Fruit fly (Drosophila melanogaster) whole organism, embryonic: ENCODE data around the gene Tpr2.

Source experiments
- CG10654 ChIP-seq: fragments of 200-800 bp; sonication (Bioruptor generic); optimal IDR thresholded peaks from 2 replicates; lab custom pipeline; 2016; ENCODE audit warnings: missing biosample characterization, missing genetic modification characterization
- CG11093 ChIP-seq: fragments of 200-800 bp; sonication (Bioruptor generic); IDR thresholded peaks from 3 replicates; pipeline ENCODE4 v1.3.6; 2022; ENCODE audit warnings: missing biosample characterization, missing genetic modification characterization
- CG12155 ChIP-seq: fragments of 200-800 bp; sonication (Bioruptor generic); optimal IDR thresholded peaks from 3 replicates; lab custom pipeline; 2016; ENCODE audit warnings: missing biosample characterization, missing genetic modification characterization
- CG13287 ChIP-seq: fragments of 200-800 bp; sonication (Bioruptor generic); IDR thresholded peaks from 2 replicates; pipeline ENCODE4 v1.3.6; 2022; ENCODE audit warnings: missing biosample characterization, missing genetic modification characterization; ENCODE audit not compliant: partially characterized antibody
- CG15011 ChIP-seq: fragments of 200-800 bp; sonication (Bioruptor generic); optimal IDR thresholded peaks from 3 replicates; lab custom pipeline; 2018; ENCODE audit warnings: missing biosample characterization, mild to moderate bottlenecking, missing genetic modification characterization
- CG1529 ChIP-seq: fragments of 200-800 bp; sonication (Bioruptor generic); optimal IDR thresholded peaks from 3 replicates; lab custom pipeline; 2018; ENCODE audit warnings: missing biosample characterization, missing genetic modification characterization
- CG15601 ChIP-seq: fragments of 200-800 bp; sonication (Bioruptor generic); optimal IDR thresholded peaks from 3 replicates; lab custom pipeline; 2019; ENCODE audit warnings: missing biosample characterization, mild to moderate bottlenecking, missing genetic modification characterization, moderate library complexity
- CG2199 ChIP-seq: fragments of 200-800 bp; sonication (Bioruptor generic); IDR thresholded peaks from 3 replicates; pipeline ENCODE4 v1.3.6; 2022; ENCODE audit warnings: missing biosample characterization, missing genetic modification characterization
- CG3281 ChIP-seq: fragments of 200-800 bp; sonication (Bioruptor generic); optimal IDR thresholded peaks from 3 replicates; lab custom pipeline; 2017; ENCODE audit warnings: missing biosample characterization, mild to moderate bottlenecking, missing genetic modification characterization
- CG4282 ChIP-seq: fragments of 200-800 bp; sonication (Bioruptor generic); optimal IDR thresholded peaks from 2 replicates; lab custom pipeline; 2016; ENCODE audit warnings: missing biosample characterization, missing genetic modification characterization
- CG4854 ChIP-seq: fragments of 200-800 bp; sonication (Bioruptor generic); optimal IDR thresholded peaks from 2 replicates; lab custom pipeline; 2016; ENCODE audit warnings: missing biosample characterization, missing genetic modification characterization, inconsistent platforms
- CG5953 ChIP-seq: fragments of 200-800 bp; sonication (Bioruptor generic); IDR thresholded peaks from 2 replicates; pipeline ENCODE4 v1.3.6; 2022; ENCODE audit warnings: missing biosample characterization, missing genetic modification characterization
- CG6813 ChIP-seq: fragments of 200-800 bp; sonication (Bioruptor generic); optimal IDR thresholded peaks from 2 replicates; lab custom pipeline; 2017; ENCODE audit warnings: missing biosample characterization, missing genetic modification characterization, mild to moderate bottlenecking, moderate library complexity, missing genetic modification reagents
- CG7372 ChIP-seq: fragments of 200-800 bp; sonication (Bioruptor generic); IDR thresholded peaks from 2 replicates; pipeline ENCODE4 v1.3.6; 2022; ENCODE audit warnings: missing biosample characterization, missing genetic modification characterization
- CG9727 ChIP-seq: fragments of 200-800 bp; sonication (Bioruptor generic); optimal IDR thresholded peaks from 3 replicates; lab custom pipeline; 2017; ENCODE audit warnings: missing biosample characterization, mild to moderate bottlenecking, missing genetic modification characterization
- CG9817 ChIP-seq: fragments of 200-800 bp; sonication (Bioruptor generic); optimal IDR thresholded peaks from 2 replicates; lab custom pipeline; 2018; ENCODE audit warnings: missing biosample characterization, mild to moderate bottlenecking, missing genetic modification characterization, moderate library complexity
- CG9932 ChIP-seq: fragments of 200-800 bp; sonication (Bioruptor generic); IDR thresholded peaks from 2 replicates; pipeline ENCODE4 v1.3.6; 2022; ENCODE audit warnings: missing biosample characterization, missing genetic modification characterization
- Dbx ChIP-seq: fragments of 200-800 bp; sonication (Bioruptor generic); IDR thresholded peaks from 3 replicates; pipeline ENCODE4 v1.3.6; 2022; ENCODE audit warnings: missing biosample characterization, missing genetic modification characterization
- Deaf1 ChIP-seq: fragments of 200-800 bp; optimal IDR thresholded peaks from 3 replicates; lab custom pipeline; 2019; ENCODE audit warnings: missing biosample characterization, mild to moderate bottlenecking, missing genetic modification characterization, moderate library complexity
- Dfd ChIP-seq, 2 experiments: fragments of >200 bp; optimal IDR thresholded peaks; 2 replicates each; lab custom pipeline; 2017; ENCODE audit warnings: missing biosample characterization in 2 of 2, missing genetic modification characterization in 2 of 2
- Doc3 ChIP-seq: fragments of 200-800 bp; sonication (Bioruptor generic); IDR thresholded peaks from 3 replicates; pipeline ENCODE4 v1.3.6; 2022; ENCODE audit warnings: missing biosample characterization, missing genetic modification characterization; ENCODE audit not compliant: partially characterized antibody
- Fer3 ChIP-seq: fragments of 200-800 bp; sonication (Bioruptor generic); optimal IDR thresholded peaks from 2 replicates; lab custom pipeline; 2018; ENCODE audit warnings: missing biosample characterization, mild to moderate bottlenecking, missing genetic modification characterization, moderate library complexity
- HmgD ChIP-seq: fragments of 200-800 bp; sonication (Bioruptor generic); optimal IDR thresholded peaks from 3 replicates; lab custom pipeline; 2016; ENCODE audit warnings: missing biosample characterization, missing genetic modification characterization
- MBD-R2 ChIP-seq: fragments of 200-800 bp; sonication (Bioruptor generic); IDR thresholded peaks from 2 replicates; pipeline ENCODE4 v1.3.6; 2022; ENCODE audit warnings: missing biosample characterization, missing genetic modification characterization
- Meics ChIP-seq: fragments of 200-800 bp; sonication (Bioruptor generic); optimal IDR thresholded peaks from 2 replicates; lab custom pipeline; 2017; ENCODE audit warnings: missing biosample characterization, mild to moderate bottlenecking, missing genetic modification characterization
- Oli ChIP-seq: fragments of 200-800 bp; sonication (Bioruptor generic); optimal IDR thresholded peaks from 2 replicates; lab custom pipeline; 2018; ENCODE audit warnings: missing biosample characterization, mild to moderate bottlenecking, missing genetic modification characterization, moderate library complexity
- Six4 ChIP-seq: fragments of 200-800 bp; sonication (Bioruptor generic); optimal IDR thresholded peaks from 2 replicates; lab custom pipeline; 2016; ENCODE audit warnings: missing biosample characterization, missing genetic modification characterization
- Trl ChIP-seq, 3 experiments: fragments of >200 bp in 2 of 3; fragments of 200-800 bp in 1 of 3; sonication (Bioruptor generic) in 1 of 3; optimal IDR thresholded peaks; 2 replicates in 1 of 3; 3 replicates in 2 of 3; lab custom pipeline; 2016 to 2017; ENCODE audit warnings: missing biosample characterization in 1 of 3, missing genetic modification characterization in 1 of 3
- chm ChIP-seq: fragments of 200-800 bp; sonication (Bioruptor generic); IDR thresholded peaks from 2 replicates; pipeline ENCODE4 v1.3.6; 2022; ENCODE audit warnings: missing biosample characterization, missing genetic modification characterization
- chn ChIP-seq: fragments of 200-800 bp; sonication (Bioruptor generic); optimal IDR thresholded peaks from 2 replicates; lab custom pipeline; 2016; ENCODE audit warnings: missing biosample characterization, missing genetic modification characterization
- corto ChIP-seq: fragments of 200-800 bp; sonication (Bioruptor generic); optimal IDR thresholded peaks from 2 replicates; lab custom pipeline; 2016; ENCODE audit warnings: missing biosample characterization, mild to moderate bottlenecking, missing genetic modification characterization, moderate library complexity
- dan ChIP-seq: fragments of 200-800 bp; sonication (Bioruptor generic); IDR thresholded peaks from 2 replicates; pipeline ENCODE4 v1.3.6; 2022; ENCODE audit warnings: missing biosample characterization, missing genetic modification characterization
- dmrt11E ChIP-seq: fragments of 200-800 bp; sonication (Bioruptor generic); optimal IDR thresholded peaks from 3 replicates; lab custom pipeline; 2018; ENCODE audit warnings: missing biosample characterization, mild to moderate bottlenecking, missing genetic modification characterization, moderate library complexity
- dmrt99B ChIP-seq: fragments of 200-800 bp; sonication (Bioruptor generic); optimal IDR thresholded peaks from 2 replicates; lab custom pipeline; 2018; ENCODE audit warnings: missing biosample characterization, mild to moderate bottlenecking, missing genetic modification characterization, moderate library complexity
- dysf ChIP-seq: fragments of 200-800 bp; sonication (Bioruptor generic); IDR thresholded peaks from 3 replicates; pipeline ENCODE4 v1.3.6; 2022; ENCODE audit warnings: missing biosample characterization, missing genetic modification characterization
- fd64A ChIP-seq: fragments of 200-800 bp; sonication (Bioruptor generic); optimal IDR thresholded peaks from 3 replicates; lab custom pipeline; 2018; ENCODE audit warnings: missing biosample characterization, mild to moderate bottlenecking, missing genetic modification characterization
- gfzf ChIP-seq: fragments of 200-800 bp; sonication (Bioruptor generic); optimal IDR thresholded peaks from 2 replicates; lab custom pipeline; 2016; ENCODE audit warnings: missing biosample characterization, mild to moderate bottlenecking, missing genetic modification characterization, moderate library complexity
- her ChIP-seq: fragments of 200-800 bp; sonication (Bioruptor generic); optimal IDR thresholded peaks from 2 replicates; lab custom pipeline; 2016; ENCODE audit warnings: missing biosample characterization, missing genetic modification characterization
- kah ChIP-seq: fragments of 200-800 bp; sonication (Bioruptor generic); optimal IDR thresholded peaks from 2 replicates; lab custom pipeline; 2018; ENCODE audit warnings: missing biosample characterization, mild to moderate bottlenecking, missing genetic modification characterization
- kay ChIP-seq: fragments of 200-800 bp; sonication (Bioruptor generic); optimal IDR thresholded peaks from 2 replicates; lab custom pipeline; 2016; ENCODE audit warnings: missing biosample characterization, missing genetic modification characterization
- lilli ChIP-seq: fragments of 200-800 bp; sonication (Bioruptor generic); optimal IDR thresholded peaks from 3 replicates; lab custom pipeline; 2016; ENCODE audit warnings: missing biosample characterization, missing genetic modification characterization
- org-1 ChIP-seq: fragments of 200-800 bp; sonication (Bioruptor generic); optimal IDR thresholded peaks from 2 replicates; lab custom pipeline; 2017; ENCODE audit warnings: missing biosample characterization, missing genetic modification characterization
- pnt ChIP-seq: fragments of 200-800 bp; sonication (Bioruptor generic); optimal IDR thresholded peaks from 3 replicates; lab custom pipeline; 2016; ENCODE audit warnings: missing biosample characterization, missing genetic modification characterization
- prd ChIP-seq, 3 experiments: fragments of >200 bp in 2 of 3; fragments of 200-800 bp in 1 of 3; sonication (Bioruptor generic) in 1 of 3; optimal IDR thresholded peaks in 2 of 3; IDR thresholded peaks in 1 of 3; 2 replicates in 2 of 3; 3 replicates in 1 of 3; pipeline versions ENCODE4 v1.3.6 to Lab custom; 2017 to 2022; ENCODE audit warnings: missing biosample characterization in 1 of 3, missing genetic modification characterization in 1 of 3
- run ChIP-seq: fragments of 200-800 bp; sonication (Bioruptor generic); optimal IDR thresholded peaks from 3 replicates; lab custom pipeline; 2018; ENCODE audit warnings: missing biosample characterization, mild to moderate bottlenecking, missing genetic modification characterization
- ssp ChIP-seq: fragments of 200-800 bp; sonication (Bioruptor generic); IDR thresholded peaks from 2 replicates; pipeline ENCODE4 v1.3.6; 2022; ENCODE audit warnings: missing biosample characterization, missing genetic modification characterization
- stc ChIP-seq: fragments of 200-800 bp; sonication (Bioruptor generic); IDR thresholded peaks from 2 replicates; pipeline ENCODE4 v1.3.6; 2022; ENCODE audit warnings: missing biosample characterization, missing genetic modification characterization
- sug ChIP-seq: fragments of 200-800 bp; optimal IDR thresholded peaks from 2 replicates; lab custom pipeline; 2019; ENCODE audit warnings: missing biosample characterization, mild to moderate bottlenecking, missing genetic modification characterization, moderate library complexity
- tin ChIP-seq: fragments of 200-800 bp; sonication (Bioruptor generic); optimal IDR thresholded peaks from 3 replicates; lab custom pipeline; 2016; ENCODE audit warnings: missing biosample characterization, missing genetic modification characterization

Tpr2 gene

dm6 chr2L:16448451-16449206 lies 42.7 kb upstream of the Tpr2 start, which contains the start of gene CG5888 (continued):
- TF ChIP-seq pnt (no peak), CG15011 (no peak), stc (GFP tag; lab: Robert Waterston, UW) (peak; percentile 56), chm (GFP tag; lab: Robert Waterston, UW) (peak; percentile 57; the same call in 1 of the 2 replicates), Trl (optimal IDR thresholded peaks at IDR 0.05; lab: Kevin White, UChicago) (peak; percentile 12 to 27), Trl (GFP tag; optimal IDR thresholded peaks at IDR 0.05; lab: Kevin White, UChicago) (no peak), CG6813 (GFP tag; lab: Kevin White, UChicago) (peak; percentile 31), dan (GFP tag; lab: Robert Waterston, UW) (no peak), Doc3 (GFP tag; lab: Robert Waterston, UW) (no peak), ssp (GFP tag; lab: Robert Waterston, UW) (peak; percentile 64), CG9932 (GFP tag; lab: Robert Waterston, UW) (no peak), CG4854 (GFP tag; lab: Kevin White, UChicago) (no peak), lilli (no peak), dmrt11E (peak; percentile 80), kah (GFP tag; lab: Kevin White, UChicago) (peak; percentile 22), Dfd (GFP tag; optimal IDR thresholded peaks at IDR 0.05; lab: Kevin White, UChicago) (no peak), Six4 (GFP tag; lab: Kevin White, UChicago) (peak; percentile 45), Fer3 (tag; lab: Kevin White, UChicago) (no peak), CG15601 (tag; lab: Kevin White, UChicago) (peak; percentile 51), chn (GFP tag; lab: Kevin White, UChicago) (no peak), Oli (peak; percentile 82), tin (GFP tag; lab: Kevin White, UChicago) (peak; percentile 28), Dbx (GFP tag; lab: Robert Waterston, UW) (0 out of 3 replicates have a peak, but pooled peaks have one; percentile 20), CG1529 (peak; percentile 34), dysf (GFP tag; lab: Robert Waterston, UW) (peak; percentile 91), Meics (GFP tag; lab: Kevin White, UChicago) (peak; percentile 44), MBD-R2 (GFP tag; lab: Robert Waterston, UW) (no peak), fd64A (GFP tag; lab: Kevin White, UChicago) (no peak), CG2199 (GFP tag; lab: Robert Waterston, UW) (no peak), run (tag; lab: Kevin White, UChicago) (peak; percentile 17), prd (optimal IDR thresholded peaks at IDR 0.05; lab: Kevin White, UChicago) (no peak), prd (GFP tag; IDR thresholded peaks at IDR 0.05; lab: Robert Waterston, UW) (peak; percentile 76), CG12155 (peak; percentile 51), CG5953 (GFP tag; lab: Robert Waterston, UW) (no peak), her (GFP tag; lab: Kevin White, UChicago) (no peak), CG13287 (GFP tag; lab: Robert Waterston, UW) (no peak), sug (no peak), CG11093 (GFP tag; lab: Robert Waterston, UW) (peak; percentile 60; the same call in 2 of the 3 replicates), kay (GFP tag; lab: Kevin White, UChicago) (peak; percentile 53), CG10654 (peak; percentile 2), Deaf1 (peak; percentile 49), HmgD (GFP tag; lab: Kevin White, UChicago) (no peak), gfzf (no peak), CG4282 (GFP tag; lab: Kevin White, UChicago) (no peak), CG9817 (peak; percentile 24), dmrt99B (peak; percentile 78), org-1 (peak; percentile 51), CG3281 (GFP tag; lab: Kevin White, UChicago) (peak; percentile 44), corto (no peak), CG9727 (GFP tag; lab: Kevin White, UChicago) (peak; percentile 75), CG7372 (peak; percentile 52; the same call in 1 of the 2 replicates)
